Fruit fly (Drosophila melanogaster) whole organism, embryonic: ENCODE measurements around the gene PGRP-LF.

Experiments
- B-H2 ChIP-seq: fragments of 200-800 bp; sonication (Bioruptor generic); optimal IDR thresholded peaks from 2 replicates; lab custom pipeline; 2018; ENCODE audit warnings: missing biosample characterization, mild to moderate bottlenecking, missing genetic modification characterization
- CG11504 ChIP-seq: fragments of 200-800 bp; sonication (Bioruptor generic); optimal IDR thresholded peaks from 3 replicates; lab custom pipeline; 2019; ENCODE audit warnings: missing biosample characterization, mild to moderate bottlenecking, missing genetic modification characterization, moderate library complexity
- CG11560 ChIP-seq: fragments of 200-800 bp; sonication (Bioruptor generic); IDR thresholded peaks from 3 replicates; pipeline ENCODE4 v1.3.6; 2022; ENCODE audit warnings: missing biosample characterization, missing genetic modification characterization
- CG13624 ChIP-seq: fragments of 200-800 bp; sonication (Bioruptor generic); optimal IDR thresholded peaks from 2 replicates; lab custom pipeline; 2016; ENCODE audit warnings: missing biosample characterization, missing genetic modification characterization
- CG13894 ChIP-seq: fragments of 200-800 bp; sonication (Bioruptor generic); optimal IDR thresholded peaks from 3 replicates; lab custom pipeline; 2018; ENCODE audit warnings: missing biosample characterization, mild to moderate bottlenecking, missing genetic modification characterization, moderate library complexity
- CG15514 ChIP-seq: fragments of 200-800 bp; sonication (Bioruptor generic); optimal IDR thresholded peaks from 3 replicates; lab custom pipeline; 2017; ENCODE audit warnings: missing biosample characterization, missing genetic modification characterization, mild to moderate bottlenecking, moderate library complexity, missing genetic modification reagents
- CG18599 ChIP-seq: fragments of 200-800 bp; sonication (Bioruptor generic); optimal IDR thresholded peaks from 3 replicates; lab custom pipeline; 2017; ENCODE audit warnings: missing biosample characterization, missing genetic modification characterization, mild to moderate bottlenecking, moderate library complexity, missing genetic modification reagents
- CG2120 ChIP-seq: fragments of 200-800 bp; sonication (Bioruptor generic); optimal IDR thresholded peaks from 3 replicates; lab custom pipeline; 2016; ENCODE audit warnings: missing biosample characterization, missing genetic modification characterization
- CG31388 ChIP-seq: fragments of 200-800 bp; sonication (Bioruptor generic); optimal IDR thresholded peaks from 2 replicates; lab custom pipeline; 2016; ENCODE audit warnings: missing biosample characterization, missing genetic modification characterization
- CG32532 ChIP-seq: fragments of 200-800 bp; sonication (Bioruptor generic); IDR thresholded peaks from 2 replicates; pipeline ENCODE4 v1.3.6; 2022; ENCODE audit warnings: missing biosample characterization, missing genetic modification characterization
- CG7839 ChIP-seq: fragments of 200-800 bp; sonication (Bioruptor generic); optimal IDR thresholded peaks from 3 replicates; lab custom pipeline; 2018; ENCODE audit warnings: missing biosample characterization, mild to moderate bottlenecking, missing genetic modification characterization, moderate library complexity
- CG7963 ChIP-seq: fragments of 200-800 bp; sonication (Bioruptor generic); IDR thresholded peaks from 3 replicates; pipeline ENCODE4 v1.3.6; 2022; ENCODE audit warnings: missing biosample characterization, missing genetic modification characterization; ENCODE audit not compliant: partially characterized antibody
- CG8388 ChIP-seq: fragments of 200-800 bp; sonication (Bioruptor generic); optimal IDR thresholded peaks from 2 replicates; lab custom pipeline; 2019; ENCODE audit warnings: missing biosample characterization, mild to moderate bottlenecking, missing genetic modification characterization, moderate library complexity
- CG9932 ChIP-seq: fragments of 200-800 bp; sonication (Bioruptor generic); IDR thresholded peaks from 2 replicates; pipeline ENCODE4 v1.3.6; 2022; ENCODE audit warnings: missing biosample characterization, missing genetic modification characterization
- D19A ChIP-seq: fragments of 200-800 bp; optimal IDR thresholded peaks from 3 replicates; lab custom pipeline; 2019; ENCODE audit warnings: missing biosample characterization, mild to moderate bottlenecking, missing genetic modification characterization, moderate library complexity
- E2f1 ChIP-seq: fragments of 200-800 bp; sonication (Bioruptor generic); IDR thresholded peaks from 2 replicates; pipeline ENCODE4 v1.3.6; 2022; ENCODE audit warnings: missing biosample characterization, missing genetic modification characterization
- Ets97D ChIP-seq: fragments of 200-800 bp; sonication (Bioruptor generic); optimal IDR thresholded peaks from 3 replicates; lab custom pipeline; 2016; ENCODE audit warnings: missing biosample characterization, missing genetic modification characterization
- HLHmδ ChIP-seq: fragments of 200-800 bp; sonication (Bioruptor generic); optimal IDR thresholded peaks from 2 replicates; lab custom pipeline; 2018; ENCODE audit warnings: missing biosample characterization, mild to moderate bottlenecking, missing genetic modification characterization, moderate library complexity
- Hr3 ChIP-seq: fragments of 200-800 bp; sonication (Bioruptor generic); optimal IDR thresholded peaks from 3 replicates; lab custom pipeline; 2016; ENCODE audit warnings: missing biosample characterization, missing genetic modification characterization
- Kr ChIP-seq: fragments of 200-800 bp; sonication (Bioruptor generic); optimal IDR thresholded peaks from 2 replicates; lab custom pipeline; 2017; ENCODE audit warnings: missing biosample characterization, mild to moderate bottlenecking, missing genetic modification characterization
- Med ChIP-seq: fragments of 200-800 bp; sonication (Bioruptor generic); peaks from one replicate; lab custom pipeline; 2016; ENCODE audit warnings: missing biosample characterization, missing genetic modification characterization, mild to moderate bottlenecking, inconsistent platforms, moderate library complexity
- Myb ChIP-seq: fragments of 200-800 bp; sonication (Bioruptor generic); optimal IDR thresholded peaks from 2 replicates; lab custom pipeline; 2016; ENCODE audit warnings: missing biosample characterization, missing genetic modification characterization
- NC2α ChIP-seq: fragments of 200-800 bp; sonication (Bioruptor generic); optimal IDR thresholded peaks from 2 replicates; lab custom pipeline; 2016; ENCODE audit warnings: missing biosample characterization, missing genetic modification characterization
- NC2β ChIP-seq: fragments of 200-800 bp; sonication (Bioruptor generic); optimal IDR thresholded peaks from 2 replicates; lab custom pipeline; 2016; ENCODE audit warnings: missing biosample characterization, missing genetic modification characterization
- Oli ChIP-seq: fragments of 200-800 bp; sonication (Bioruptor generic); optimal IDR thresholded peaks from 2 replicates; lab custom pipeline; 2018; ENCODE audit warnings: missing biosample characterization, mild to moderate bottlenecking, missing genetic modification characterization, moderate library complexity
- Rfx ChIP-seq: fragments of 200-800 bp; sonication (Bioruptor generic); IDR thresholded peaks from 2 replicates; pipeline ENCODE4 v1.3.6; 2022; ENCODE audit warnings: missing biosample characterization, missing genetic modification characterization
- cwo ChIP-seq: fragments of 200-800 bp; sonication (Bioruptor generic); optimal IDR thresholded peaks from 3 replicates; lab custom pipeline; 2017; ENCODE audit warnings: missing biosample characterization, missing genetic modification characterization, mild to moderate bottlenecking, moderate library complexity, missing genetic modification reagents
- dmrt11E ChIP-seq: fragments of 200-800 bp; sonication (Bioruptor generic); optimal IDR thresholded peaks from 3 replicates; lab custom pipeline; 2018; ENCODE audit warnings: missing biosample characterization, mild to moderate bottlenecking, missing genetic modification characterization, moderate library complexity
- dysf ChIP-seq: fragments of 200-800 bp; sonication (Bioruptor generic); IDR thresholded peaks from 3 replicates; pipeline ENCODE4 v1.3.6; 2022; ENCODE audit warnings: missing biosample characterization, missing genetic modification characterization
- eve ChIP-seq, 2 experiments: fragments of >200 bp; optimal IDR thresholded peaks; 2 replicates each; lab custom pipeline; 2017; ENCODE audit warnings: missing biosample characterization in 2 of 2, missing genetic modification characterization in 2 of 2
- grau ChIP-seq: fragments of 200-800 bp; optimal IDR thresholded peaks from 3 replicates; lab custom pipeline; 2019; ENCODE audit warnings: missing biosample characterization, mild to moderate bottlenecking, missing genetic modification characterization, moderate library complexity
- hkb ChIP-seq, 2 experiments: fragments of 200-800 bp in 1 of 2; fragments of >200 bp in 1 of 2; sonication (Bioruptor generic) in 1 of 2; IDR thresholded peaks in 1 of 2; optimal IDR thresholded peaks in 1 of 2; 2 replicates each; pipeline versions ENCODE4 v1.3.6 to Lab custom; 2017 to 2022; ENCODE audit warnings: missing biosample characterization in 1 of 2, missing genetic modification characterization in 1 of 2
- kah ChIP-seq: fragments of 200-800 bp; sonication (Bioruptor generic); optimal IDR thresholded peaks from 2 replicates; lab custom pipeline; 2018; ENCODE audit warnings: missing biosample characterization, mild to moderate bottlenecking, missing genetic modification characterization
- lilli ChIP-seq: fragments of 200-800 bp; sonication (Bioruptor generic); optimal IDR thresholded peaks from 3 replicates; lab custom pipeline; 2016; ENCODE audit warnings: missing biosample characterization, missing genetic modification characterization
- luna ChIP-seq: fragments of 200-800 bp; sonication (Bioruptor generic); optimal IDR thresholded peaks from 2 replicates; lab custom pipeline; 2016; ENCODE audit warnings: missing biosample characterization, missing genetic modification characterization
- maf-S ChIP-seq: fragments of 200-800 bp; sonication (Bioruptor generic); optimal IDR thresholded peaks from 2 replicates; lab custom pipeline; 2016; ENCODE audit warnings: missing biosample characterization, missing genetic modification characterization
- row ChIP-seq: fragments of 200-800 bp; sonication (Bioruptor generic); IDR thresholded peaks from 3 replicates; pipeline ENCODE4 v1.3.6; 2022; ENCODE audit warnings: missing biosample characterization, missing genetic modification characterization
- scrt ChIP-seq: fragments of 200-800 bp; sonication (Bioruptor generic); optimal IDR thresholded peaks from 2 replicates; lab custom pipeline; 2018; ENCODE audit warnings: missing biosample characterization, mild to moderate bottlenecking, missing genetic modification characterization, moderate library complexity
- sens ChIP-seq: fragments of 200-800 bp; sonication (Bioruptor generic); peaks from one replicate; lab custom pipeline; 2016; ENCODE audit warnings: missing biosample characterization, missing genetic modification characterization
- sim ChIP-seq: fragments of 200-800 bp; sonication (Bioruptor generic); IDR thresholded peaks from 2 replicates; pipeline ENCODE4 v1.3.6; 2022; ENCODE audit warnings: missing biosample characterization, missing genetic modification characterization
- slbo ChIP-seq: fragments of 200-800 bp; sonication (Bioruptor generic); IDR thresholded peaks from 2 replicates; pipeline ENCODE4 v1.3.6; 2022; ENCODE audit warnings: missing biosample characterization, missing genetic modification characterization
- sna ChIP-seq: fragments of 200-800 bp; sonication (Bioruptor generic); IDR thresholded peaks from 2 replicates; pipeline ENCODE4 v1.3.6; 2022; ENCODE audit warnings: missing biosample characterization, missing genetic modification characterization; ENCODE audit not compliant: partially characterized antibody
- tio ChIP-seq: fragments of 200-800 bp; sonication (Bioruptor generic); optimal IDR thresholded peaks from 2 replicates; lab custom pipeline; 2017; ENCODE audit warnings: missing biosample characterization, missing genetic modification characterization, inconsistent platforms
- unpg ChIP-seq: fragments of 200-800 bp; sonication (Bioruptor generic); optimal IDR thresholded peaks from 3 replicates; lab custom pipeline; 2018; ENCODE audit warnings: missing biosample characterization, mild to moderate bottlenecking, missing genetic modification characterization, moderate library complexity

PGRP-LF gene

DNA sequence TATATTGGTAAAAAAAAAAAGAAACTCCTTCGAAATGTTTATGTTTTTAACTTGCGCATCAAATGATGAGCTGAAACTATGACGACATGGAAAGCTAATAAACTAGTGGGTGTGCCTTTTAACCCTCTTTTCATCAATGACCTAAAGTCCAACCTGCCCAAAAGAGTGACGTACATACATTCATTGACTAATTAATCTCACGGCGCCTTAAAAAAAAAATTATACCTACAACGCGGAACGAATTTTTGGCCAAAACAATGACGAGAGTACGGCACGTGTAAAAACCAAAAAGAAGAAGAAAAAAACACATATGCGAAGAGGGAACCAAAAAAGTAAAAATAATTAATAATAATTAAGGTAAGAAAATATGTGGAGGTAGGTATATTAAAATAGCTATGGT lies 10.9 kb upstream of the PGRP-LF start, which contains the start of gene PGRP-LC:
Gene PGRP-LC (plus strand): TSS at position 301 of the 400 bp plus-strand sequence.
- no peak for TF ChIP-seq CG11560 (tag; lab: Robert Waterston, UW)
- no peak for TF ChIP-seq Hr3
- no peak for TF ChIP-seq NC2α (GFP tag; lab: Kevin White, UChicago)
- TF ChIP-seq unpg (GFP tag; lab: Kevin White, UChicago): no peak
- no peak for TF ChIP-seq HLHmδ (GFP tag; lab: Kevin White, UChicago)
- no peak for TF ChIP-seq sna (GFP tag; lab: Robert Waterston, UW)
- no peak for TF ChIP-seq E2f1
- TF ChIP-seq Kr (GFP tag; lab: Kevin White, UChicago): no peak
- no peak for TF ChIP-seq Ets97D (GFP tag; lab: Kevin White, UChicago)
- TF ChIP-seq CG13624 (GFP tag; lab: Kevin White, UChicago): no peak
- no peak for TF ChIP-seq dmrt11E (tag; lab: Kevin White, UChicago)
- no peak for TF ChIP-seq sim (GFP tag; lab: Robert Waterston, UW)
- TF ChIP-seq CG8388 (GFP tag; lab: Kevin White, UChicago): no peak
- no peak for TF ChIP-seq Myb (GFP tag; lab: Kevin White, UChicago)
- TF ChIP-seq CG7963 (GFP tag; lab: Robert Waterston, UW): no peak

DNA sequence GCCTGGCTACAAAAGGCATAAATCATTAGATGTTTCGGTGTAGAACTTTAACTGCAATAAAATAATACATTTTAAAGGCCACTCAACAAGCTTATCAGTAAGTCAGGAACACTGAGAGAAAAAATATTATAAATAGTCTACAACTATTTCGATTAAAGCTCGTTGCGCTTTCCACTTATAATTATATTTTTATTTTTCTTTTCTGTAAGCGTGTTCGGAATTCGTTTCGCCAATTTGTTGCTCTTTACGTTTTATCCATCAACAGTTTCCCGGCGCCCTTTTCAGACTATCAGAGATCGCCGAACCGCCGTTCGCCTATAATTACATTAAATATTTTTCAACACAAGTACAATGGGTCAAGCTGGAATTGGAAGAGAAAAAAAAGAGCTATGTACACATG lies 10.4 kb upstream of the PGRP-LF start:
- TF ChIP-seq tio (GFP tag; lab: Kevin White, UChicago) (no peak), Hr3 (no peak), CG11504 (peak; percentile 2), D19A (tag; lab: Kevin White, UChicago) (peak; percentile 21), cwo (GFP tag; lab: Kevin White, UChicago) (no peak), CG2120 (GFP tag; lab: Kevin White, UChicago) (peak; percentile 21), row (GFP tag; lab: Robert Waterston, UW) (peak; percentile 56), CG13894 (no peak), luna (no peak), grau (tag; lab: Kevin White, UChicago) (peak; percentile 7), NC2β (GFP tag; lab: Kevin White, UChicago) (no peak), CG18599 (GFP tag; lab: Kevin White, UChicago) (no peak), CG7839 (tag; lab: Kevin White, UChicago) (peak; percentile 37), Oli (tag; lab: Kevin White, UChicago) (no peak), CG32532 (no peak), CG15514 (GFP tag; lab: Kevin White, UChicago) (no peak), sens (peak; percentile 70), CG9932 (GFP tag; lab: Robert Waterston, UW) (peak; percentile 26; the same call in 1 of the 2 replicates), sim (GFP tag; lab: Robert Waterston, UW) (no peak), CG31388 (no peak), lilli (GFP tag; lab: Kevin White, UChicago) (peak; percentile 24), dysf (GFP tag; lab: Robert Waterston, UW) (peak; percentile 7; the same call in 1 of the 3 replicates), Med (GFP tag; lab: Kevin White, UChicago) (peak; percentile 79), scrt (no peak), hkb (optimal IDR thresholded peaks at IDR 0.05; lab: Kevin White, UChicago) (no peak), hkb (GFP tag; IDR thresholded peaks at IDR 0.05; lab: Robert Waterston, UW) (peak; percentile 39), maf-S (GFP tag; lab: Kevin White, UChicago) (no peak), kah (GFP tag; lab: Kevin White, UChicago) (no peak), Rfx (GFP tag; lab: Robert Waterston, UW) (0 out of 2 replicates have a peak, but pooled peaks have one; percentile 25), B-H2 (GFP tag; lab: Kevin White, UChicago) (no peak), eve (GFP tag; optimal IDR thresholded peaks at IDR 0.05; lab: Kevin White, UChicago) (no peak), slbo (GFP tag; lab: Robert Waterston, UW) (peak; percentile 43)
